Fruit fly (Drosophila melanogaster) whole organism, embryonic: ENCODE results near the gene CG7656.

Experiments
- Adf1 ChIP-seq: fragments of 200-800 bp; sonication (Bioruptor generic); IDR thresholded peaks from 2 replicates; pipeline ENCODE4 v1.3.6; 2022; ENCODE audit warnings: missing biosample characterization, missing genetic modification characterization
- Aef1 ChIP-seq: fragments of 200-800 bp; sonication (Bioruptor generic); IDR thresholded peaks from 3 replicates; pipeline ENCODE4 v1.3.6; 2022; ENCODE audit warnings: missing biosample characterization, missing genetic modification characterization
- Atf6 ChIP-seq: fragments of 200-800 bp; sonication (Bioruptor generic); IDR thresholded peaks from 2 replicates; pipeline ENCODE4 v1.3.6; 2022; ENCODE audit warnings: missing biosample characterization, missing genetic modification characterization
- CG10565 ChIP-seq: fragments of 200-800 bp; sonication (Bioruptor generic); optimal IDR thresholded peaks from 3 replicates; lab custom pipeline; 2016; ENCODE audit warnings: missing biosample characterization, mild to moderate bottlenecking, missing genetic modification characterization
- CG11398 ChIP-seq: fragments of 200-800 bp; sonication (Bioruptor generic); optimal IDR thresholded peaks from 2 replicates; lab custom pipeline; 2016; ENCODE audit warnings: missing biosample characterization, missing genetic modification characterization
- CG11504 ChIP-seq: fragments of 200-800 bp; sonication (Bioruptor generic); optimal IDR thresholded peaks from 3 replicates; lab custom pipeline; 2019; ENCODE audit warnings: missing biosample characterization, mild to moderate bottlenecking, missing genetic modification characterization, moderate library complexity
- CG11696 ChIP-seq: fragments of 200-800 bp; sonication (Bioruptor generic); IDR thresholded peaks from 2 replicates; pipeline ENCODE4 v1.3.6; 2022; ENCODE audit warnings: missing biosample characterization, missing genetic modification characterization
- CG12299 ChIP-seq: fragments of 200-800 bp; sonication (Bioruptor generic); optimal IDR thresholded peaks from 2 replicates; lab custom pipeline; 2018; ENCODE audit warnings: missing biosample characterization, mild to moderate bottlenecking, missing genetic modification characterization
- CG12744 ChIP-seq: fragments of 200-800 bp; sonication (Bioruptor generic); optimal IDR thresholded peaks from 2 replicates; lab custom pipeline; 2016; ENCODE audit warnings: missing biosample characterization, missing genetic modification characterization
- CG12942 ChIP-seq: fragments of 200-800 bp; sonication (Bioruptor generic); optimal IDR thresholded peaks from 3 replicates; lab custom pipeline; 2016; ENCODE audit warnings: missing biosample characterization, missing genetic modification characterization
- CG14860 ChIP-seq: fragments of 200-800 bp; sonication (Bioruptor generic); IDR thresholded peaks from 3 replicates; pipeline ENCODE4 v1.3.6; 2022; ENCODE audit warnings: missing biosample characterization, missing genetic modification characterization; ENCODE audit not compliant: partially characterized antibody
- CG15601 ChIP-seq: fragments of 200-800 bp; sonication (Bioruptor generic); optimal IDR thresholded peaks from 3 replicates; lab custom pipeline; 2019; ENCODE audit warnings: missing biosample characterization, mild to moderate bottlenecking, missing genetic modification characterization, moderate library complexity
- CG17912 ChIP-seq: fragments of 200-800 bp; sonication (Bioruptor generic); optimal IDR thresholded peaks from 2 replicates; lab custom pipeline; 2018; ENCODE audit warnings: missing biosample characterization, mild to moderate bottlenecking, missing genetic modification characterization
- CG2129 ChIP-seq: fragments of 200-800 bp; sonication (Bioruptor generic); IDR thresholded peaks from 2 replicates; pipeline ENCODE4 v1.3.6; 2022; ENCODE audit warnings: missing biosample characterization, missing genetic modification characterization; ENCODE audit not compliant: partially characterized antibody
- CG3995 ChIP-seq: fragments of 200-800 bp; sonication (Bioruptor generic); optimal IDR thresholded peaks from 3 replicates; lab custom pipeline; 2016; ENCODE audit warnings: missing biosample characterization, missing genetic modification characterization
- CG43689 ChIP-seq: fragments of 200-800 bp; sonication (Bioruptor generic); IDR thresholded peaks from 2 replicates; pipeline ENCODE4 v1.3.6; 2022; ENCODE audit warnings: missing biosample characterization, missing genetic modification characterization
- CG4404 ChIP-seq: fragments of 200-800 bp; sonication (Bioruptor generic); IDR thresholded peaks from 2 replicates; pipeline ENCODE4 v1.3.6; 2022; ENCODE audit warnings: missing biosample characterization, missing genetic modification characterization
- CG4424 ChIP-seq: fragments of 200-800 bp; sonication (Bioruptor generic); optimal IDR thresholded peaks from 3 replicates; lab custom pipeline; 2016; ENCODE audit warnings: missing biosample characterization, missing genetic modification characterization
- CG7928 ChIP-seq: fragments of 200-800 bp; sonication (Bioruptor generic); optimal IDR thresholded peaks from 2 replicates; lab custom pipeline; 2017; ENCODE audit warnings: missing biosample characterization, mild to moderate bottlenecking, missing genetic modification characterization
- CG9437 ChIP-seq: fragments of 200-800 bp; sonication (Bioruptor generic); optimal IDR thresholded peaks from 2 replicates; lab custom pipeline; 2018; ENCODE audit warnings: missing biosample characterization, mild to moderate bottlenecking, missing genetic modification characterization
- CG9817 ChIP-seq: fragments of 200-800 bp; sonication (Bioruptor generic); optimal IDR thresholded peaks from 2 replicates; lab custom pipeline; 2018; ENCODE audit warnings: missing biosample characterization, mild to moderate bottlenecking, missing genetic modification characterization, moderate library complexity
- Dbx ChIP-seq: fragments of 200-800 bp; sonication (Bioruptor generic); IDR thresholded peaks from 3 replicates; pipeline ENCODE4 v1.3.6; 2022; ENCODE audit warnings: missing biosample characterization, missing genetic modification characterization
- Doc3 ChIP-seq: fragments of 200-800 bp; sonication (Bioruptor generic); IDR thresholded peaks from 3 replicates; pipeline ENCODE4 v1.3.6; 2022; ENCODE audit warnings: missing biosample characterization, missing genetic modification characterization; ENCODE audit not compliant: partially characterized antibody
- Fer3 ChIP-seq: fragments of 200-800 bp; sonication (Bioruptor generic); optimal IDR thresholded peaks from 2 replicates; lab custom pipeline; 2018; ENCODE audit warnings: missing biosample characterization, mild to moderate bottlenecking, missing genetic modification characterization, moderate library complexity
- Mad ChIP-seq: fragments of 200-800 bp; sonication (Bioruptor generic); optimal IDR thresholded peaks from 2 replicates; lab custom pipeline; 2016; ENCODE audit warnings: missing biosample characterization, missing genetic modification characterization
- Sox102F ChIP-seq: fragments of 200-800 bp; sonication (Bioruptor generic); optimal IDR thresholded peaks from 2 replicates; lab custom pipeline; 2018; ENCODE audit warnings: missing biosample characterization, mild to moderate bottlenecking, missing genetic modification characterization, moderate library complexity
- Ssrp ChIP-seq: fragments of 200-800 bp; sonication (Bioruptor generic); optimal IDR thresholded peaks from 2 replicates; lab custom pipeline; 2018; ENCODE audit warnings: missing biosample characterization, mild to moderate bottlenecking, missing genetic modification characterization, moderate library complexity
- ac ChIP-seq: fragments of 200-800 bp; sonication (Bioruptor generic); optimal IDR thresholded peaks from 3 replicates; lab custom pipeline; 2017; ENCODE audit warnings: missing biosample characterization, mild to moderate bottlenecking, missing genetic modification characterization
- bowl ChIP-seq: fragments of 200-800 bp; sonication (Bioruptor generic); IDR thresholded peaks from 2 replicates; pipeline ENCODE4 v1.3.6; 2022; ENCODE audit warnings: missing biosample characterization, missing genetic modification characterization
- cg ChIP-seq: fragments of 200-800 bp; sonication (Bioruptor generic); optimal IDR thresholded peaks from 3 replicates; lab custom pipeline; 2019; ENCODE audit warnings: missing biosample characterization, mild to moderate bottlenecking, missing genetic modification characterization, moderate library complexity
- dati ChIP-seq: fragments of 200-800 bp; sonication (Bioruptor generic); IDR thresholded peaks from 2 replicates; pipeline ENCODE4 v1.3.6; 2022; ENCODE audit warnings: missing biosample characterization, missing genetic modification characterization
- disco-r ChIP-seq: fragments of 200-800 bp; sonication (Bioruptor generic); optimal IDR thresholded peaks from 2 replicates; lab custom pipeline; 2016; ENCODE audit warnings: missing biosample characterization, missing genetic modification characterization
- fru ChIP-seq: fragments of >200 bp; optimal IDR thresholded peaks from 2 replicates; lab custom pipeline; 2017
- gce ChIP-seq: fragments of 200-800 bp; sonication (Bioruptor generic); IDR thresholded peaks from 3 replicates; pipeline ENCODE4 v1.3.6; 2022; ENCODE audit warnings: missing biosample characterization, missing genetic modification characterization
- gsb ChIP-seq: fragments of 200-800 bp; sonication (Bioruptor generic); IDR thresholded peaks from 2 replicates; pipeline ENCODE4 v1.3.6; 2022; ENCODE audit warnings: missing biosample characterization, missing genetic modification characterization
- jing ChIP-seq: fragments of 200-800 bp; sonication (Bioruptor generic); optimal IDR thresholded peaks from 2 replicates; lab custom pipeline; 2018; ENCODE audit warnings: missing biosample characterization, mild to moderate bottlenecking, missing genetic modification characterization
- nerfin-1 ChIP-seq: fragments of 200-800 bp; sonication (Bioruptor generic); optimal IDR thresholded peaks from 3 replicates; lab custom pipeline; 2019; ENCODE audit warnings: missing biosample characterization, mild to moderate bottlenecking, missing genetic modification characterization, moderate library complexity
- nerfin-2 ChIP-seq: fragments of 200-800 bp; sonication (Bioruptor generic); IDR thresholded peaks from 2 replicates; pipeline ENCODE4 v1.3.6; 2022; ENCODE audit warnings: missing biosample characterization, missing genetic modification characterization; ENCODE audit not compliant: partially characterized antibody
- oc ChIP-seq: fragments of 200-800 bp; sonication (Bioruptor generic); optimal IDR thresholded peaks from 2 replicates; lab custom pipeline; 2018; ENCODE audit warnings: missing biosample characterization, mild to moderate bottlenecking, missing genetic modification characterization, moderate library complexity
- onecut ChIP-seq: fragments of 200-800 bp; sonication (Bioruptor generic); IDR thresholded peaks from 2 replicates; pipeline ENCODE4 v1.3.6; 2022; ENCODE audit warnings: missing biosample characterization, missing genetic modification characterization
- otp ChIP-seq: fragments of 200-800 bp; sonication (Bioruptor generic); IDR thresholded peaks from 3 replicates; pipeline ENCODE4, ENCODE4 v1.3.6; 2022; ENCODE audit warnings: missing biosample characterization, missing genetic modification characterization
- peb ChIP-seq: fragments of 200-800 bp; sonication (Bioruptor generic); IDR thresholded peaks from 2 replicates; pipeline ENCODE4 v1.3.6; 2022; ENCODE audit warnings: missing biosample characterization, missing genetic modification characterization
- pita ChIP-seq: fragments of 200-800 bp; sonication (Bioruptor generic); optimal IDR thresholded peaks from 2 replicates; lab custom pipeline; 2017; ENCODE audit warnings: missing biosample characterization, mild to moderate bottlenecking, missing genetic modification characterization
- ranshi ChIP-seq: fragments of 200-800 bp; sonication (Bioruptor generic); IDR thresholded peaks from 2 replicates; pipeline ENCODE4 v1.3.6; 2022; ENCODE audit warnings: missing biosample characterization, missing genetic modification characterization
- seq ChIP-seq: fragments of 200-800 bp; sonication (Bioruptor generic); IDR thresholded peaks from 2 replicates; pipeline ENCODE4 v1.3.6; 2022; ENCODE audit warnings: missing biosample characterization, missing genetic modification characterization
- slou ChIP-seq: fragments of 200-800 bp; sonication (Bioruptor generic); optimal IDR thresholded peaks from 3 replicates; lab custom pipeline; 2016; ENCODE audit warnings: missing biosample characterization, missing genetic modification characterization
- sr ChIP-seq: fragments of 200-800 bp; sonication (Bioruptor generic); IDR thresholded peaks from 3 replicates; pipeline ENCODE4 v1.3.6; 2022; ENCODE audit warnings: missing biosample characterization, missing genetic modification characterization
- sug ChIP-seq: fragments of 200-800 bp; optimal IDR thresholded peaks from 2 replicates; lab custom pipeline; 2019; ENCODE audit warnings: missing biosample characterization, mild to moderate bottlenecking, missing genetic modification characterization, moderate library complexity
- trh ChIP-seq: fragments of 200-800 bp; sonication (Bioruptor generic); optimal IDR thresholded peaks from 2 replicates; lab custom pipeline; 2016; ENCODE audit warnings: missing biosample characterization, missing genetic modification characterization
- tup ChIP-seq: fragments of 200-800 bp; sonication (Bioruptor generic); optimal IDR thresholded peaks from 2 replicates; lab custom pipeline; 2016; ENCODE audit warnings: missing biosample characterization, mild to moderate bottlenecking, missing genetic modification characterization, moderate library complexity

Gene CG7656

DNA sequence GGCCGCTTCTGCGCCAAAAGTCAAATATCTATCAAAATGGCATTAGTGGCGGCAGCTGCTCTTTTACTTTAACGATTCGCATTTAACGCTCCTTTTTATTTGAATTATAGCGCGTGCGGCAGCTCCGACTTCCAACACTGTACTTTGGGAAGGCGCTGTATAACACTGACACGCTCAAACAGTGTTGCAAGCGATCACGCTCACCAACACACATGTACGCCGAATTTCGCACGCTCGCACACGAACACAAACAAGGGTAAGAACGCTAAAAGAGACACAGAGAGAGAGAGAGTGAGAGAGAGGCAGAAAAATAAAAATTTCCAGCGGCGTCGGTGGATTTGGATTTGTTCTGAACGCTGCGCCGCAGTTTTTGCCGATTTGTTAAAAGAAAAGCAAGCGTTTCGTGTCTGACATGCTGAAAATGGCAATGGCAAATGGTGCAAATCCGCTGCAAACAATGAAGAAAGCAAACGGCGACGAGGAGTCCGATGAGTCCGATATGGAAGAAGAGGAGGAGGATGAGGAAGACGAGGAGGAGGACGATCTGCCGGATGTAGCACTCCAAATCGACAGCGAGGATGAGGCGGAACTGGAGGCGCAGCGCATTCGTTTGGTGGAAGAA lies 31.8 kb upstream of the CG7656 start, which contains the start of gene Phs (continued):
- TF ChIP-seq CG12299 (tag; lab: Kevin White, UChicago) = no peak
- 0 out of 3 replicates have a peak, but pooled peaks have one; percentile 53 for TF ChIP-seq gce (GFP tag; lab: Robert Waterston, UW)
- peak; percentile 70 for TF ChIP-seq CG11398 (GFP tag; lab: Kevin White, UChicago)
- peak; percentile 44 for TF ChIP-seq CG3995 (GFP tag; lab: Kevin White, UChicago)
- peak; percentile 74 for TF ChIP-seq disco-r (GFP tag; lab: Kevin White, UChicago)
- TF ChIP-seq otp (GFP tag; lab: Robert Waterston, UW) = peak; percentile 78
- peak; percentile 93 for TF ChIP-seq Dbx (GFP tag; lab: Robert Waterston, UW)
- peak; percentile 65; the same call in 2 of the 3 replicates for TF ChIP-seq sr (GFP tag; lab: Robert Waterston, UW)
- TF ChIP-seq CG17912 (GFP tag; lab: Kevin White, UChicago) = peak; percentile 81
- TF ChIP-seq CG9437 = peak; percentile 44
- TF ChIP-seq trh (GFP tag; lab: Kevin White, UChicago) = peak; percentile 52
- peak; percentile 35; the same call in 1 of the 2 replicates for TF ChIP-seq Adf1
- peak; percentile 67 for TF ChIP-seq Fer3
- TF ChIP-seq nerfin-1 = peak; percentile 49
- TF ChIP-seq Atf6 (GFP tag; lab: Robert Waterston, UW) = peak; percentile 72
- peak; percentile 55 for TF ChIP-seq Aef1 (GFP tag; lab: Robert Waterston, UW)
- peak; percentile 87 for TF ChIP-seq CG12744 (GFP tag; lab: Kevin White, UChicago)
- peak; percentile 48 for TF ChIP-seq jing (GFP tag; lab: Kevin White, UChicago)
- peak; percentile 82 for TF ChIP-seq ranshi (GFP tag; lab: Robert Waterston, UW)
- peak; percentile 36 for TF ChIP-seq ac (GFP tag; lab: Kevin White, UChicago)
- TF ChIP-seq CG15601 (tag; lab: Kevin White, UChicago) = peak; percentile 35
- TF ChIP-seq CG7928 = peak; percentile 36
- TF ChIP-seq onecut = peak; percentile 72
- peak; percentile 59 for TF ChIP-seq sug (tag; lab: Kevin White, UChicago)
- peak; percentile 73 for TF ChIP-seq tup
- TF ChIP-seq Sox102F = peak; percentile 37
- no peak for TF ChIP-seq CG10565 (GFP tag; lab: Kevin White, UChicago)
- TF ChIP-seq cg (GFP tag; lab: Kevin White, UChicago) = peak; percentile 98
- TF ChIP-seq oc (tag; lab: Kevin White, UChicago) = peak; percentile 23
- no peak for TF ChIP-seq fru (lab: Kevin White, UChicago)
- peak; percentile 72 for TF ChIP-seq peb
- peak; percentile 75 for TF ChIP-seq CG4404
- no peak for TF ChIP-seq pita (GFP tag; lab: Kevin White, UChicago)
- TF ChIP-seq slou (GFP tag; lab: Kevin White, UChicago) = peak; percentile 59
- TF ChIP-seq CG4424 (GFP tag; lab: Kevin White, UChicago) = peak; percentile 83
- peak; percentile 60 for TF ChIP-seq CG11504 (tag; lab: Kevin White, UChicago)
- TF ChIP-seq Doc3 (GFP tag; lab: Robert Waterston, UW) = no peak
- TF ChIP-seq CG14860 (GFP tag; lab: Robert Waterston, UW) = no peak
- no peak for TF ChIP-seq nerfin-2 (GFP tag; lab: Robert Waterston, UW)
- TF ChIP-seq dati (GFP tag; lab: Robert Waterston, UW) = no peak
- TF ChIP-seq CG9817 (tag; lab: Kevin White, UChicago) = peak; percentile 75
- TF ChIP-seq seq = peak; percentile 78
- no peak for TF ChIP-seq CG11696 (GFP tag; lab: Robert Waterston, UW)
- TF ChIP-seq CG43689 (GFP tag; lab: Robert Waterston, UW) = no peak
- TF ChIP-seq Ssrp (tag; lab: Kevin White, UChicago) = peak; percentile 26
- peak; percentile 86 for TF ChIP-seq CG12942
- peak; percentile 77 for TF ChIP-seq Mad (GFP tag; lab: Kevin White, UChicago)
- peak; percentile 28; the same call in 1 of the 2 replicates for TF ChIP-seq bowl (GFP tag; lab: Robert Waterston, UW)
- peak; percentile 61; the same call in 1 of the 2 replicates for TF ChIP-seq gsb (GFP tag; lab: Robert Waterston, UW)
- TF ChIP-seq CG2129 (GFP tag; lab: Robert Waterston, UW) = no peak
